Worm (Caenorhabditis elegans) whole organism, late embryonic: ENCODE data around the gene F45E1.5.

Source experiments
- ets-4 ChIP-seq: sonication (generic microtip); optimal IDR thresholded peaks from 2 replicates; lab custom pipeline; 2016; ENCODE audit warnings: missing genetic modification characterization, missing compliant biosample characterization
- eyg-1 ChIP-seq: sonication (generic microtip); optimal IDR thresholded peaks from 2 replicates; lab custom pipeline; 2016; ENCODE audit warnings: missing genotype, missing genetic modification characterization, missing compliant biosample characterization
- hlh-15 ChIP-seq: sonication (generic microtip); optimal IDR thresholded peaks from 2 replicates; lab custom pipeline; 2016; ENCODE audit warnings: missing genetic modification characterization, missing compliant biosample characterization
- nhr-11 ChIP-seq: fragments of 150-350 bp; optimal IDR thresholded peaks from 2 replicates; lab custom pipeline; 2014; ENCODE audit warnings: missing biosample characterization, missing genetic modification characterization
- pha-4 ChIP-seq: fragments of 150-350 bp; optimal IDR thresholded peaks from 2 replicates; lab custom pipeline; 2018; ENCODE audit warnings: missing biosample characterization, missing genetic modification reagents, missing genetic modification characterization

DNA sequence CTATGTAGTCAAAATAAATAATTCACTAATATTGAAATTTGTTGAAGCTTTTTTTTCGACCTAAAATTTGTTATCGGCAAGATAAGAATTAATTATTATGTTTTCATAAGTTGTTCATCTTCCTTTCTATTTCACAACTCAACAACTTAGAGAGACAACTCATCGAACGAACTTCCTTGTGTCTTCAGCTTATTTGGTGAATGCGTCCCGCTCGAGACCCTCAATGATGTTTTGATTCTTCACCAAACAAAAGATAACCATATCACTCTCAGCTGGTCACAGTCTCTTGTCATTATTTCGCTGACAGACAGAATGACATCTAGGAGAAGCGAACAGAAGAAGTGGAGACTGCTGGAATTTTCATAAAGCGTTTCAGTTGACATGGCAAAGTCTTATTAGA is 8.2 kb downstream of the F45E1.5 start:
- TF ChIP-seq eyg-1 (tag; lab: Kevin White, UChicago) (no peak), hlh-15 (tag; lab: Kevin White, UChicago) (no peak), pha-4 (tag; lab: Kevin White, UChicago) (no peak), ets-4 (tag; lab: Kevin White, UChicago) (no peak), nhr-11 (tag; lab: Kevin White, UChicago) (no peak)
